Fruit fly (Drosophila melanogaster): ENCODE measurements around the gene CG2310.

CG2310 gene

DNA sequence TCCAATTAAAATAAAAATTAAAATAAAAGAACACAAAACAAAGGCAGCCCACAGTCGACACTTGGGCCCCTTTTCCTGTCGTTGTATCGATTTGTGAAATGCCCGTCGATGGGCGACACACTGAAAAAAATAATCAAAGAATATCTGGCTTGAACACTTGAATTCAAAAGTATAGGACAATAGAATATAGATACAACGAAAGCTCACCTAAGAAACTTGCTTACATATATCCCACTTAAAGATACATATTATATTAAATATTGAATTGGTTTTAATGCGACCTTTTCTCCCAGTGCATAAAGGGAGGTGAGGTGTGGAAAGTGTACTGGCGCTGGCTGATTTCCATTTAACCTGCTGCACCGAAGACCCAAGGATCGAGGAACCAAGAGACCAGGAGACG lies 28.8 kb upstream of the CG2310 start (continued):
- TF ChIP-seq Fer1 (GFP tag; optimal IDR thresholded peaks at IDR 0.05) (no peak), nom (GFP tag; optimal IDR thresholded peaks at IDR 0.05) (peak; percentile 32), CG11093 (GFP tag; IDR thresholded peaks at IDR 0.05) (no peak), br (optimal IDR thresholded peaks at IDR 0.05) (no peak), CG17328 (GFP tag; IDR thresholded peaks at IDR 0.05) (peak; percentile 82), CG6272 (GFP tag; IDR thresholded peaks at IDR 0.05) (no peak), CG32767 (GFP tag; IDR thresholded peaks at IDR 0.05) (no peak), klu (GFP tag; IDR thresholded peaks at IDR 0.05) (no peak), TFAM (GFP tag; optimal IDR thresholded peaks at IDR 0.05) (no peak), tup (GFP tag; optimal IDR thresholded peaks at IDR 0.05) (no peak), CHES-1-like (GFP tag; optimal IDR thresholded peaks at IDR 0.05) (no peak), ap (GFP tag; IDR thresholded peaks at IDR 0.05) (0 out of 2 replicates have a peak, but pooled peaks have one; percentile 31), CG4282 (GFP tag; optimal IDR thresholded peaks at IDR 0.05) (no peak), Camta (GFP tag; optimal IDR thresholded peaks at IDR 0.05) (peak; percentile 13), tx (GFP tag; optimal IDR thresholded peaks at IDR 0.05) (no peak), CG5245 (GFP tag; optimal IDR thresholded peaks at IDR 0.05) (peak; percentile 60), NK7.1 (GFP tag; optimal IDR thresholded peaks at IDR 0.05) (no peak), chif (GFP tag; optimal IDR thresholded peaks at IDR 0.05) (peak; percentile 9 to 54), Asciz (GFP tag; optimal IDR thresholded peaks at IDR 0.05) (peak; percentile 30), yki (optimal IDR thresholded peaks at IDR 0.05) (no peak), Nf-YC (tag; optimal IDR thresholded peaks at IDR 0.05) (no peak), CG3847 (GFP tag; IDR thresholded peaks at IDR 0.05) (no peak), CG14860 (GFP tag; IDR thresholded peaks at IDR 0.05; ENCODE audit: partially characterized antibody) (no peak), CG12071 (GFP tag; optimal IDR thresholded peaks at IDR 0.05) (no peak), croc (GFP tag; conservative IDR thresholded peaks at IDR 0.05) (peak; percentile 32; the same call in 1 of the 3 replicates), bowl (GFP tag; IDR thresholded peaks at IDR 0.05) (no peak), sisA (GFP tag; IDR thresholded peaks at IDR 0.05) (peak; percentile 60), CG10979 (tag; optimal IDR thresholded peaks at IDR 0.05) (peak; percentile 84), CG30403 (GFP tag; optimal IDR thresholded peaks at IDR 0.05) (peak; percentile 44), Ets65A (GFP tag) (no peak), CG6813 (GFP tag; optimal IDR thresholded peaks at IDR 0.05) (no peak), HHEX (GFP tag; optimal IDR thresholded peaks at IDR 0.05) (no peak), lov (optimal IDR thresholded peaks at IDR 0.05) (no peak), lov (GFP tag; IDR thresholded peaks at IDR 0.05) (peak; percentile 56; the same call in 1 of the 3 replicates), chn (GFP tag; optimal IDR thresholded peaks at IDR 0.05) (peak; percentile 33), Max (GFP tag; optimal IDR thresholded peaks at IDR 0.05) (peak; percentile 7), gsb (GFP tag; IDR thresholded peaks at IDR 0.05) (no peak), Jarid2 (GFP tag; optimal IDR thresholded peaks at IDR 0.05) (no peak), tgo (GFP tag; IDR thresholded peaks at IDR 0.05) (no peak; the same call in 2 of the 3 replicates), CG10462 (GFP tag; optimal IDR thresholded peaks at IDR 0.05) (no peak), CG7786 (GFP tag; optimal IDR thresholded peaks at IDR 0.05) (no peak), CG6683 (GFP tag; optimal IDR thresholded peaks at IDR 0.05) (no peak), CG3065 (GFP tag; optimal IDR thresholded peaks at IDR 0.05) (no peak), Hey (tag; optimal IDR thresholded peaks at IDR 0.05) (no peak), CG1233 (GFP tag; optimal IDR thresholded peaks at IDR 0.05) (peak; percentile 36), CG12155 (GFP tag; optimal IDR thresholded peaks at IDR 0.05) (peak; percentile 7), CG13296 (GFP tag; optimal IDR thresholded peaks at IDR 0.05) (no peak), CG14965 (GFP tag; optimal IDR thresholded peaks at IDR 0.05; ENCODE audit: borderline replicate concordance) (no peak), Bteb2 (GFP tag; optimal IDR thresholded peaks at IDR 0.05) (no peak), pb (GFP tag; optimal IDR thresholded peaks at IDR 0.05) (no peak), ato (GFP tag; IDR thresholded peaks at IDR 0.05; ENCODE audit: partially characterized antibody) (no peak), CG9932 (GFP tag; IDR thresholded peaks at IDR 0.05) (no peak), CG10565 (GFP tag; optimal IDR thresholded peaks at IDR 0.05) (no peak)
